Worm (Caenorhabditis elegans): ENCODE data around the gene spp-16.

The spp-16 gene

DNA sequence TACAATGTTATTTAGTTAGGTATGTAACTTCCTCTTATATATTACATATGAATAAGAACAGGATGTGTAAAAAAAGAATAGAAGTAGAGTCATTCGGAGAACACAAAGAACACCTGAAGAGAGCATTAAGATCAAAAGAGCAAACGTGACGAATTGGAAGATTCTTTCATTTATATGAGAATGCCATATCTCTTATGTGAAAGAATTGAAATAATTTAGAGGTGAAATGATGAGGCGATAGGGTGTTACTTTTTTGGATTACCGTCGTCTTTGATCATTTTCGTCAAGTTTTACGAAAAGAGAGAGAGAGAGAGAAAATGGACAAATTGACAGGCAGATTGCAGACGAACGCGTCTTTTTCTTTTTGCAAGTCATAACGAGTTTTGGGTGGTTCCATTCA lies 24.6 kb downstream of the spp-16 start:
- TF ChIP-seq nhr-23 (tag; optimal IDR thresholded peaks at IDR 0.05) (no peak), egl-5 (tag; optimal IDR thresholded peaks at IDR 0.05) (no peak), nhr-28 (tag; optimal IDR thresholded peaks at IDR 0.05) (no peak), lsy-12 (tag; optimal IDR thresholded peaks at IDR 0.05) (no peak), unc-62 (GFP tag; optimal IDR thresholded peaks at IDR 0.05) (no peak), pqm-1 (tag; optimal IDR thresholded peaks at IDR 0.05) (no peak), daf-12 (tag; optimal IDR thresholded peaks at IDR 0.05) (no peak), aly-2 (tag; optimal IDR thresholded peaks at IDR 0.05) (no peak), elt-3 (tag; optimal IDR thresholded peaks at IDR 0.05) (no peak)

DNA sequence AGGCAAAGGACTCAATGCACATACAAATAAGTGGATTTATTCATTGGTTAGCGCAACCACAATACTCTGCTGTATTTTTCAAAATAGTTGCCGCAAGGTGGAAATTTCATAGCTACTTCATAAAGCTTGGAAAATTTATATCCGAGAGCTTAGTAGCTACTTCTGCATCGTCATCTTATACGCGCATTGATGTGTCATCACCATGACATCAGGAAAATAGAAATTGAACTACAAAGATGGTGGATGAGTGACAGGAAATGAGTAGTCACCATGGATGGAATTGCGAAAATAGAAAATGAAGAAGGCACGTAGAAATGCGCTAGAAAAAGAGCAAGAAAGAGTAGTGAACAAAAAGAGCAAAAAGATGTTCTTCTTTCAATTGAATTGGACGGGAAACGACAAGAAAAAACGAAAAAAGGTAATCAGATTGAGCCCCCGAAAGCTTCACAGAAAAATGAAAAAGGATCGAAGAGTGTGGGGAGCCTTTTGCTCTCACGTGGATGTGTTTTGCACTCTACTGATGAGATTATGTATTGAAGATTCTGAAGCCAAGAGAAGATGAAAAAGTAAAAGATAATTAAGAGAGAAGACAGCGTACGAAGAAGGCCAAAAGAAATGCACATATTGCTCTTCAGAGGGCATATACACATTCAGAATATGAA lies 26.0 kb downstream of the spp-16 start:
- no peak for TF ChIP-seq aly-2 (tag; optimal IDR thresholded peaks at IDR 0.05)
- TF ChIP-seq skn-1 (tag; optimal IDR thresholded peaks at IDR 0.05), result peak; percentile 13
- TF ChIP-seq fkh-10 (GFP tag; optimal IDR thresholded peaks at IDR 0.05), result peak; percentile 90
- no peak for TF ChIP-seq lsy-12 (tag; optimal IDR thresholded peaks at IDR 0.05)
- TF ChIP-seq nfya-1 (tag; optimal IDR thresholded peaks at IDR 0.05; ENCODE audit: insufficient read depth), result peak; percentile 2
- TF ChIP-seq pha-4 (tag; optimal IDR thresholded peaks at IDR 0.05), result no peak

DNA sequence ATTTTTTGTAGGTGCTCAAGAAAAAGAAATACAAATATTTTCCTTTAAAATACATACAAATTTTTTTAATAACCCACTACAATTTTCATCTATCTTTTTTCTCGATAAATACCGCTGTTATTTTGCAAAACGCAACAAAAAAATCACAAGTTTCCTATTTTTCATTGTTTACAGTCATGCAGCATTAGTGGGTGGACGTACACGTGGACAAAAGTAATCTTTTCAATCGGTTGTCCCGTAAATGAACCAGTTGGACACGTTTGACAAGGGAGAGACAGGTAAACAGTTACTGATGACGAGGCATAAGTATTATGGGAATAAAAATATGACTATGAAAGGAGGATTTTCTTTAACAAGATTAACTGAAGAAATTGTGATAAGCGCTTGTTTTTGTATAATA lies 27.9 kb downstream of the spp-16 start:
- TF ChIP-seq nhr-11 (tag; optimal IDR thresholded peaks at IDR 0.05) (no peak), mml-1 (tag; optimal IDR thresholded peaks at IDR 0.05) (no peak), snpc-4 (tag; optimal IDR thresholded peaks at IDR 0.05) (no peak), fkh-2 (tag; optimal IDR thresholded peaks at IDR 0.05) (no peak), skn-1 (tag; optimal IDR thresholded peaks at IDR 0.05) (no peak), elt-3 (tag; optimal IDR thresholded peaks at IDR 0.05) (no peak), nhr-237 (tag; optimal IDR thresholded peaks at IDR 0.05) (no peak), unc-62 (GFP tag; optimal IDR thresholded peaks at IDR 0.05) (no peak), nhr-76 (tag; optimal IDR thresholded peaks at IDR 0.05) (no peak), nhr-67 (tag; optimal IDR thresholded peaks at IDR 0.05) (no peak), unc-39 (tag; optimal IDR thresholded peaks at IDR 0.05) (no peak), ztf-11 (tag; optimal IDR thresholded peaks at IDR 0.05) (no peak), zag-1 (tag; optimal IDR thresholded peaks at IDR 0.05) (no peak), eor-1 (tag; optimal IDR thresholded peaks at IDR 0.05) (no peak)

DNA sequence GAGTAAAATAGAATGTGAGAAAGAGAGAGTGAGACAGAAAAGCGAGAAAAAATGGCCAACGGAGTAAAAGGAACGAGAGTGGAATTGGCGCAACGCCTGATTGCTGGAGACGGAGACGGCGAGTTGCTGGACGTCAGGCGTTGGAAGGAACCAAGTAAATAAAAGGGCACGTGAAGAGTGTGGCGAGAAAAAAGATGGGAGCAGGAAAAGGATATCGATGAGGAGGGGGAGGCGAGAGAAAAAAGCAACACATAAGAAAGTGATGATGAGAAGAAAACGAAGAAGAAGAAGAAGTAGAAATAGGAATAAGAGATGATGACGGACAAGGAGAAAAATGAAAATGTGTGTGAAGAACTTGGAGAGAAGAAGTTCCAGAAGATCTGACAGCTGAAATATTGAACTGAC lies 29.6 kb downstream of the spp-16 start:
- peak; percentile 45 for TF ChIP-seq lin-15B (tag; optimal IDR thresholded peaks at IDR 0.05)
- no peak for TF ChIP-seq nhr-25 (tag; optimal IDR thresholded peaks at IDR 0.05)
- no peak for TF ChIP-seq eor-1 (tag; optimal IDR thresholded peaks at IDR 0.05)
- TF ChIP-seq elt-1 (tag; optimal IDR thresholded peaks at IDR 0.05), result peak; percentile 49
- TF ChIP-seq ceh-9 (tag; optimal IDR thresholded peaks at IDR 0.05), result no peak
- TF ChIP-seq mdl-1 (tag; optimal IDR thresholded peaks at IDR 0.05), result peak; percentile 83
- no peak for TF ChIP-seq ceh-16 (tag; optimal IDR thresholded peaks at IDR 0.05)
- no peak for TF ChIP-seq daf-12 (tag; optimal IDR thresholded peaks at IDR 0.05)
- peak; percentile 47 for TF ChIP-seq snpc-4 (tag; optimal IDR thresholded peaks at IDR 0.05)
- TF ChIP-seq sea-2 (GFP tag; optimal IDR thresholded peaks at IDR 0.05), result no peak
- TF ChIP-seq ama-1 (optimal IDR thresholded peaks at IDR 0.05), result no peak
- no peak for TF ChIP-seq nhr-67 (tag; optimal IDR thresholded peaks at IDR 0.05)
- no peak for TF ChIP-seq ztf-11 (tag; optimal IDR thresholded peaks at IDR 0.05)
- TF ChIP-seq nhr-77 (tag; optimal IDR thresholded peaks at IDR 0.05), result no peak
- peak; percentile 92 for TF ChIP-seq fkh-10 (GFP tag; optimal IDR thresholded peaks at IDR 0.05)
- peak; percentile 60 for TF ChIP-seq nhr-43 (tag; optimal IDR thresholded peaks at IDR 0.05; ENCODE audit: poor library complexity, severe bottlenecking)
- peak; percentile 36 for TF ChIP-seq elt-2 (tag; optimal IDR thresholded peaks at IDR 0.05)
- TF ChIP-seq nhr-76 (tag; optimal IDR thresholded peaks at IDR 0.05), result no peak
- peak; percentile 67 for TF ChIP-seq tbx-2 (tag; optimal IDR thresholded peaks at IDR 0.05)
- TF ChIP-seq unc-62 (GFP tag; optimal IDR thresholded peaks at IDR 0.05), result peak; percentile 80
- peak; percentile 33 for TF ChIP-seq nhr-23 (tag; optimal IDR thresholded peaks at IDR 0.05)
- peak; percentile 46 for TF ChIP-seq pqm-1 (tag; optimal IDR thresholded peaks at IDR 0.05)
- TF ChIP-seq lsy-12 (tag; optimal IDR thresholded peaks at IDR 0.05), result peak; percentile 54
- peak; percentile 16 for TF ChIP-seq skn-1 (tag; optimal IDR thresholded peaks at IDR 0.05)
- TF ChIP-seq jun-1 (tag; optimal IDR thresholded peaks at IDR 0.05), result peak; percentile 71
- peak; percentile 92 for TF ChIP-seq pha-4 (tag; optimal IDR thresholded peaks at IDR 0.05)
- no peak for TF ChIP-seq nhr-237 (tag; optimal IDR thresholded peaks at IDR 0.05)
- peak; percentile 35 for TF ChIP-seq zag-1 (tag; optimal IDR thresholded peaks at IDR 0.05)
- TF ChIP-seq unc-39 (tag; optimal IDR thresholded peaks at IDR 0.05), result no peak
- TF ChIP-seq ceh-82 (tag; optimal IDR thresholded peaks at IDR 0.05), result peak; percentile 7
- no peak for TF ChIP-seq ztf-4 (tag; optimal IDR thresholded peaks at IDR 0.05)
- TF ChIP-seq aly-2 (tag; optimal IDR thresholded peaks at IDR 0.05), result no peak
- no peak for TF ChIP-seq nhr-28 (tag; optimal IDR thresholded peaks at IDR 0.05)
- TF ChIP-seq egl-27 (tag; optimal IDR thresholded peaks at IDR 0.05), result peak; percentile 66
- no peak for TF ChIP-seq fos-1 (tag; optimal IDR thresholded peaks at IDR 0.05)
- TF ChIP-seq nhr-12 (tag; optimal IDR thresholded peaks at IDR 0.05), result no peak
- peak; percentile 60 for TF ChIP-seq ceh-28 (tag; optimal IDR thresholded peaks at IDR 0.05)
- peak; percentile 87 for TF ChIP-seq nfya-1 (tag; optimal IDR thresholded peaks at IDR 0.05; ENCODE audit: insufficient read depth)
- TF ChIP-seq lin-39 (tag; optimal IDR thresholded peaks at IDR 0.05), result peak; percentile 65
